Worm (Caenorhabditis elegans): Measurements from ENCODE around the gene T10C6.6.
A peak's percentile ranks its signal among the peaks of the same experiment; 100 is the strongest.
"Not testable (repeated sequence)": the region's sequence is repeated elsewhere in the genome, so short reads cannot be mapped to it uniquely, and the experiment has no call there.

The T10C6.6 gene

ce11 chrV:15991850-15992249 is 32.3 kb upstream of the T10C6.6 start, which contains the start of gene C06C6.7:
Gene C06C6.7 (plus strand): TSS chrV:15992150.
- not testable (repeated sequence) for TF ChIP-seq nhr-237, nhr-11, nhr-25 (tag; optimal IDR thresholded peaks at IDR 0.05)

ce11 chrV:15996655-15997186 is 27.4 kb upstream of the T10C6.6 start, which contains the start of the genes C06C6.9 and C06C6.8:
Gene C06C6.9 (minus strand): TSS chrV:15996755.
Gene C06C6.8 (plus strand): TSS chrV:15997136.
- no peak for TF ChIP-seq lin-13 (GFP tag; optimal IDR thresholded peaks at IDR 0.05)
- no peak for TF ChIP-seq mab-5 (tag; optimal IDR thresholded peaks at IDR 0.05)
- TF ChIP-seq sma-9 (GFP tag; optimal IDR thresholded peaks at IDR 0.05): no peak
- TF ChIP-seq sma-9 (tag; optimal IDR thresholded peaks at IDR 0.05): no peak
- no peak for TF ChIP-seq egl-27 (tag; optimal IDR thresholded peaks at IDR 0.05)
- no peak for TF ChIP-seq ZK546.5 (tag; optimal IDR thresholded peaks at IDR 0.05)
- TF ChIP-seq lsy-2 (tag; optimal IDR thresholded peaks at IDR 0.05): no peak
- no peak for TF ChIP-seq nhr-237 (tag; optimal IDR thresholded peaks at IDR 0.05)
- no peak for TF ChIP-seq nhr-77 (tag; optimal IDR thresholded peaks at IDR 0.05)
- no peak for TF ChIP-seq ceh-16 (tag; optimal IDR thresholded peaks at IDR 0.05)
- no peak for TF ChIP-seq nhr-129 (tag; optimal IDR thresholded peaks at IDR 0.05)
- no peak for TF ChIP-seq gmeb-1 (tag; optimal IDR thresholded peaks at IDR 0.05)
- no peak for TF ChIP-seq R02D3.7 (tag; optimal IDR thresholded peaks at IDR 0.05)
- no peak for TF ChIP-seq crh-2 (tag; optimal IDR thresholded peaks at IDR 0.05)

ce11 chrV:16000433-16000832 is 23.7 kb upstream of the T10C6.6 start, which contains the start of gene nhr-50:
Gene nhr-50 (minus strand): TSS chrV:16000631.
- no peak for TF ChIP-seq Y55F3AM.14 (GFP tag; optimal IDR thresholded peaks at IDR 0.05)
- no peak for TF ChIP-seq lin-39 (tag; optimal IDR thresholded peaks at IDR 0.05)
- no peak for TF ChIP-seq nhr-25 (tag; optimal IDR thresholded peaks at IDR 0.05)
- TF ChIP-seq unc-39 (tag; optimal IDR thresholded peaks at IDR 0.05): no peak
- no peak for TF ChIP-seq lin-13 (GFP tag; optimal IDR thresholded peaks at IDR 0.05)
- peak; percentile 83 for TF ChIP-seq crh-2 (tag; optimal IDR thresholded peaks at IDR 0.05)
- peak; percentile 53 for TF ChIP-seq F13H6.1 (tag; optimal IDR thresholded peaks at IDR 0.05)
- TF ChIP-seq zag-1 (tag; optimal IDR thresholded peaks at IDR 0.05): no peak
- peak; percentile 54 for TF ChIP-seq nhr-129 (tag; optimal IDR thresholded peaks at IDR 0.05)
- TF ChIP-seq mab-5 (tag; optimal IDR thresholded peaks at IDR 0.05): no peak
- no peak for TF ChIP-seq ceh-82 (tag; optimal IDR thresholded peaks at IDR 0.05)
- no peak for TF ChIP-seq R02D3.7 (tag; optimal IDR thresholded peaks at IDR 0.05)
- TF ChIP-seq nhr-21 (tag; optimal IDR thresholded peaks at IDR 0.05): peak; percentile 45
- TF ChIP-seq unc-55 (GFP tag; optimal IDR thresholded peaks at IDR 0.05): no peak
- TF ChIP-seq nhr-11 (tag; optimal IDR thresholded peaks at IDR 0.05): no peak
- no peak for TF ChIP-seq peb-1 (tag; optimal IDR thresholded peaks at IDR 0.05)
- no peak for TF ChIP-seq skn-1 (tag; optimal IDR thresholded peaks at IDR 0.05)
- TF ChIP-seq nhr-12 (tag; optimal IDR thresholded peaks at IDR 0.05): no peak
- no peak for TF ChIP-seq elt-1 (tag; optimal IDR thresholded peaks at IDR 0.05)
- TF ChIP-seq ztf-4 (tag; optimal IDR thresholded peaks at IDR 0.05): peak; percentile 8
- no peak for TF ChIP-seq nhr-77 (tag; optimal IDR thresholded peaks at IDR 0.05)
- peak; percentile 91 for TF ChIP-seq sma-9 (GFP tag; optimal IDR thresholded peaks at IDR 0.05)
- TF ChIP-seq sma-9 (tag; optimal IDR thresholded peaks at IDR 0.05): no peak
- peak; percentile 57 for TF ChIP-seq egl-27 (tag; optimal IDR thresholded peaks at IDR 0.05)
- no peak for TF ChIP-seq ama-1 (optimal IDR thresholded peaks at IDR 0.05)
- TF ChIP-seq ZK546.5 (tag; optimal IDR thresholded peaks at IDR 0.05): no peak
- peak; percentile 99 for TF ChIP-seq fos-1 (tag; optimal IDR thresholded peaks at IDR 0.05)
- no peak for TF ChIP-seq ztf-11 (tag; optimal IDR thresholded peaks at IDR 0.05)
- TF ChIP-seq nhr-6 (tag; optimal IDR thresholded peaks at IDR 0.05): no peak
- peak; percentile 69 for TF ChIP-seq sma-3 (GFP tag; optimal IDR thresholded peaks at IDR 0.05)
- TF ChIP-seq alr-1 (tag; optimal IDR thresholded peaks at IDR 0.05): no peak
- no peak for TF ChIP-seq nhr-23 (tag; optimal IDR thresholded peaks at IDR 0.05)
- TF ChIP-seq lsy-2 (tag; optimal IDR thresholded peaks at IDR 0.05): no peak
- peak; percentile 8 for TF ChIP-seq gmeb-1 (tag; optimal IDR thresholded peaks at IDR 0.05)
- TF ChIP-seq blmp-1 (tag; optimal IDR thresholded peaks at IDR 0.05; ENCODE audit: insufficient read depth): peak; percentile 97
- no peak for TF ChIP-seq nhr-237 (tag; optimal IDR thresholded peaks at IDR 0.05)
- TF ChIP-seq lin-11 (tag; optimal IDR thresholded peaks at IDR 0.05): no peak
- TF ChIP-seq sem-4 (tag; optimal IDR thresholded peaks at IDR 0.05): no peak
- TF ChIP-seq ztf-1 (GFP tag; conservative IDR thresholded peaks at IDR 0.05): no peak
- TF ChIP-seq unc-62 (GFP tag; optimal IDR thresholded peaks at IDR 0.05): no peak
- no peak for TF ChIP-seq ceh-16 (tag; optimal IDR thresholded peaks at IDR 0.05)
- no peak for TF ChIP-seq mdl-1 (tag; optimal IDR thresholded peaks at IDR 0.05)
- TF ChIP-seq mbf-1 (tag; optimal IDR thresholded peaks at IDR 0.05): no peak
- TF ChIP-seq snpc-4 (tag; optimal IDR thresholded peaks at IDR 0.05): no peak
- TF ChIP-seq aly-2 (tag; optimal IDR thresholded peaks at IDR 0.05): no peak
- TF ChIP-seq dmd-4 (tag; optimal IDR thresholded peaks at IDR 0.05): no peak
- no peak for TF ChIP-seq nhr-10 (tag; optimal IDR thresholded peaks at IDR 0.05)
- TF ChIP-seq elt-3 (tag; optimal IDR thresholded peaks at IDR 0.05): no peak
